Fruit fly (Drosophila melanogaster): Measurements from ENCODE around the gene CG42654.

Gene CG42654

DNA sequence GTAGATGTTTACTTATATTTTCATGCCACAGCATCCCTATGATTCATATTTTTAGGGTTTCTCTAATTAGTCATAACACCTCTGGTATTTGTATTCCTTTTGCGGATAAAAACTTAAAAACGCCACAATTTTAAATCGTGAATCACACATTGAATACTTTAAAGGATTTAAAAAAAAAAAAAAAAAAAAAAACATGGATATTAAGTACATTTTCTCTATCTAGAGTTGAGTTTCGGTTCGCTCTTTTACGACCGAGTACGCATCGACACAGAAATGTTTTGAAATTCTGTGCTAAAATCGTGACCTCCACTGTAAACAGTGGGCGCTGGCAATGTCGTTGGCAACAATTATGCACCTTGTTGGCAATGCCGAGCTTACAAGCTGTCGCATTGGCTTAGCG, 48.9 kb downstream of the CG42654 start (continued):
- peak; percentile 54 for TF ChIP-seq slbo (GFP tag; IDR thresholded peaks at IDR 0.05)
- no peak for TF ChIP-seq fd3F (GFP tag; optimal IDR thresholded peaks at IDR 0.05)
- peak in 1 of 2 experiments; percentile 21 for TF ChIP-seq bsh (GFP tag; optimal IDR thresholded peaks at IDR 0.05)
- TF ChIP-seq CG12299 (tag; optimal IDR thresholded peaks at IDR 0.05), result no peak
- no peak for TF ChIP-seq yki (optimal IDR thresholded peaks at IDR 0.05)
- TF ChIP-seq pnt (GFP tag; optimal IDR thresholded peaks at IDR 0.05), result no peak
- TF ChIP-seq CG6689 (GFP tag; IDR thresholded peaks at IDR 0.05), result peak; percentile 24; the same call in 1 of the 2 replicates
- TF ChIP-seq Kr (GFP tag; optimal IDR thresholded peaks at IDR 0.05), result no peak
- no peak for TF ChIP-seq cad (GFP tag; optimal IDR thresholded peaks at IDR 0.05)
- TF ChIP-seq CG12071 (GFP tag; optimal IDR thresholded peaks at IDR 0.05), result no peak
- TF ChIP-seq CG10209 (GFP tag; optimal IDR thresholded peaks at IDR 0.05), result no peak
- no peak for TF ChIP-seq Oaz (GFP tag; IDR thresholded peaks at IDR 0.05)
- TF ChIP-seq emc (GFP tag; optimal IDR thresholded peaks at IDR 0.05), result no peak
- TF ChIP-seq CG10979 (tag; optimal IDR thresholded peaks at IDR 0.05), result no peak
- TF ChIP-seq kni (GFP tag; optimal IDR thresholded peaks at IDR 0.05), result no peak
- no peak for TF ChIP-seq CG3065 (GFP tag; optimal IDR thresholded peaks at IDR 0.05)
- no peak for TF ChIP-seq CG10462 (GFP tag; optimal IDR thresholded peaks at IDR 0.05)
- TF ChIP-seq ftz-f1 (GFP tag; optimal IDR thresholded peaks at IDR 0.05), result no peak
- no peak for TF ChIP-seq CG18599 (GFP tag; optimal IDR thresholded peaks at IDR 0.05)
- peak; percentile 40 for TF ChIP-seq Xbp1 (GFP tag; optimal IDR thresholded peaks at IDR 0.05)
- no peak for TF ChIP-seq tgo (GFP tag; IDR thresholded peaks at IDR 0.05)
- TF ChIP-seq Fer2 (tag; optimal IDR thresholded peaks at IDR 0.05), result no peak
- no peak for TF ChIP-seq CG10147 (GFP tag; optimal IDR thresholded peaks at IDR 0.05)
- no peak for TF ChIP-seq CG2712 (tag; optimal IDR thresholded peaks at IDR 0.05)
- TF ChIP-seq CG16863 (GFP tag; optimal IDR thresholded peaks at IDR 0.05), result no peak
- TF ChIP-seq CG3281 (GFP tag; optimal IDR thresholded peaks at IDR 0.05), result no peak
- no peak for TF ChIP-seq zen (tag; optimal IDR thresholded peaks at IDR 0.05)
- peak; percentile 17 for TF ChIP-seq HLH54F (GFP tag; optimal IDR thresholded peaks at IDR 0.05)
- no peak for TF ChIP-seq Atf6 (GFP tag; IDR thresholded peaks at IDR 0.05)
- no peak for TF ChIP-seq CG7928 (GFP tag; optimal IDR thresholded peaks at IDR 0.05)
- TF ChIP-seq ERR (GFP tag; optimal IDR thresholded peaks at IDR 0.05), result no peak
- TF ChIP-seq CG30403 (GFP tag; optimal IDR thresholded peaks at IDR 0.05), result peak; percentile 28
- peak; percentile 35 for TF ChIP-seq Sox102F (GFP tag; optimal IDR thresholded peaks at IDR 0.05)
- TF ChIP-seq dimm (GFP tag; IDR thresholded peaks at IDR 0.05), result no peak
- TF ChIP-seq CG18476 (GFP tag; optimal IDR thresholded peaks at IDR 0.05), result no peak
- TF ChIP-seq Hr39 (optimal IDR thresholded peaks at IDR 0.05), result no peak
- TF ChIP-seq luna (GFP tag; optimal IDR thresholded peaks at IDR 0.05), result no peak
- no peak for TF ChIP-seq Hand (GFP tag; optimal IDR thresholded peaks at IDR 0.05)
- TF ChIP-seq sug (tag; optimal IDR thresholded peaks at IDR 0.05), result no peak
- TF ChIP-seq nerfin-1 (tag; optimal IDR thresholded peaks at IDR 0.05), result no peak
- TF ChIP-seq ewg (GFP tag; optimal IDR thresholded peaks at IDR 0.05), result no peak
- TF ChIP-seq CG33213 (GFP tag; optimal IDR thresholded peaks at IDR 0.05), result no peak
- 0 out of 3 replicates have a peak, but pooled peaks have one; percentile 14 for TF ChIP-seq otp (GFP tag; IDR thresholded peaks at IDR 0.05)
- no peak for TF ChIP-seq CG10565 (GFP tag; optimal IDR thresholded peaks at IDR 0.05)
- TF ChIP-seq CG7786 (GFP tag; optimal IDR thresholded peaks at IDR 0.05), result peak; percentile 24
- TF ChIP-seq CTCF (GFP tag; optimal IDR thresholded peaks at IDR 0.05), result no peak
- no peak for TF ChIP-seq HLH3B (GFP tag; IDR thresholded peaks at IDR 0.05)
- TF ChIP-seq CG11696 (GFP tag; IDR thresholded peaks at IDR 0.05), result peak; percentile 81
- no peak for TF ChIP-seq ash1 (GFP tag; optimal IDR thresholded peaks at IDR 0.05)
- no peak for TF ChIP-seq HHEX (GFP tag; optimal IDR thresholded peaks at IDR 0.05)
- TF ChIP-seq wdn (GFP tag; IDR thresholded peaks at IDR 0.05), result no peak
- TF ChIP-seq ap (GFP tag; IDR thresholded peaks at IDR 0.05), result no peak
- TF ChIP-seq Gug (GFP tag; IDR thresholded peaks at IDR 0.05), result peak; percentile 14; the same call in 1 of the 4 replicates

Data from whole organism, embryonic.